Worm (Caenorhabditis elegans) whole organism, L2 larva: ENCODE measurements around the gene kel-3.

Source experiments
- F13H6.1 ChIP-seq: sonication (generic microtip); optimal IDR thresholded peaks from 2 replicates; lab custom pipeline; 2016; ENCODE audit warnings: missing genetic modification characterization, missing compliant biosample characterization
- Y55F3AM.14 ChIP-seq: fragments of 200-800 bp; sonication (Bioruptor generic); optimal IDR thresholded peaks from 2 replicates; lab custom pipeline; 2018; ENCODE audit warnings: mild to moderate bottlenecking, missing genetic modification characterization, missing compliant biosample characterization
- ZK546.5 ChIP-seq: sonication (generic microtip); optimal IDR thresholded peaks from 2 replicates; lab custom pipeline; 2017; ENCODE audit warnings: missing biosample characterization, missing genetic modification characterization
- alr-1 ChIP-seq: fragments of 150-350 bp; optimal IDR thresholded peaks from 2 replicates; lab custom pipeline; 2014; ENCODE audit warnings: missing biosample characterization, missing genetic modification characterization
- aly-2 ChIP-seq: fragments of 150-350 bp; optimal IDR thresholded peaks from 2 replicates; lab custom pipeline; 2014; ENCODE audit warnings: missing biosample characterization, missing genetic modification characterization
- ama-1 ChIP-seq: fragments of 150-350 bp; optimal IDR thresholded peaks from 2 replicates; lab custom pipeline; 2018; ENCODE audit warnings: inconsistent platforms
- blmp-1 ChIP-seq: sonication (generic microtip); optimal IDR thresholded peaks from 2 replicates; lab custom pipeline; 2017; ENCODE audit warnings: missing genetic modification characterization, mild to moderate bottlenecking, missing compliant biosample characterization, antibody characterized with exemption, moderate library complexity; ENCODE audit not compliant: insufficient read depth
- ceh-16 ChIP-seq: fragments of 150-350 bp; optimal IDR thresholded peaks from 2 replicates; lab custom pipeline; 2014; ENCODE audit warnings: missing biosample characterization, missing genetic modification characterization
- ceh-82 ChIP-seq: fragments of 150-350 bp; optimal IDR thresholded peaks from 2 replicates; lab custom pipeline; 2014; ENCODE audit warnings: missing biosample characterization, missing genetic modification characterization
- elt-1 ChIP-seq: fragments of 150-350 bp; optimal IDR thresholded peaks from 2 replicates; lab custom pipeline; 2014; ENCODE audit warnings: missing biosample characterization, missing genetic modification characterization
- elt-3 ChIP-seq: sonication (generic microtip); optimal IDR thresholded peaks from 2 replicates; lab custom pipeline; 2017; ENCODE audit warnings: missing biosample characterization, missing genetic modification characterization
- fos-1 ChIP-seq: fragments of 150-350 bp; optimal IDR thresholded peaks from 2 replicates; lab custom pipeline; 2014; ENCODE audit warnings: missing biosample characterization, missing genetic modification characterization
- lin-13 ChIP-seq: fragments of 150-350 bp; optimal IDR thresholded peaks from 2 replicates; lab custom pipeline; 2014; ENCODE audit warnings: missing biosample characterization, missing genetic modification reagents, missing genetic modification characterization
- lin-39 ChIP-seq: fragments of 150-350 bp; optimal IDR thresholded peaks from 2 replicates; lab custom pipeline; 2014; ENCODE audit warnings: missing biosample characterization, missing genetic modification reagents, missing genetic modification characterization
- lsy-2 ChIP-seq, 2 experiments: fragments of 150-350 bp in 1 of 2; sonication (generic microtip) in 1 of 2; optimal IDR thresholded peaks; 2 replicates each; lab custom pipeline; 2014 to 2017; ENCODE audit warnings: missing biosample characterization in 2 of 2, missing genetic modification characterization in 2 of 2
- mdl-1 ChIP-seq, 2 experiments: fragments of 150-350 bp in 1 of 2; sonication (generic microtip) in 1 of 2; optimal IDR thresholded peaks; 2 replicates each; lab custom pipeline; 2017; ENCODE audit warnings: missing biosample characterization in 2 of 2, missing genetic modification characterization in 2 of 2
- nhr-10 ChIP-seq: sonication (generic microtip); optimal IDR thresholded peaks from 2 replicates; lab custom pipeline; 2017; ENCODE audit warnings: missing biosample characterization, missing genetic modification characterization
- nhr-11 ChIP-seq: fragments of 150-350 bp; optimal IDR thresholded peaks from 2 replicates; lab custom pipeline; 2014; ENCODE audit warnings: missing biosample characterization, missing genetic modification characterization
- nhr-12 ChIP-seq: fragments of 150-350 bp; optimal IDR thresholded peaks from 2 replicates; lab custom pipeline; 2014; ENCODE audit warnings: missing biosample characterization, missing genetic modification characterization
- nhr-129 ChIP-seq: fragments of 150-350 bp; optimal IDR thresholded peaks from 2 replicates; lab custom pipeline; 2014; ENCODE audit warnings: missing biosample characterization, missing genetic modification characterization
- nhr-21 ChIP-seq: fragments of 150-350 bp; optimal IDR thresholded peaks from 2 replicates; lab custom pipeline; 2014; ENCODE audit warnings: missing biosample characterization, missing genetic modification characterization
- nhr-23 ChIP-seq: fragments of 150-350 bp; optimal IDR thresholded peaks from 2 replicates; lab custom pipeline; 2014; ENCODE audit warnings: missing biosample characterization, missing genetic modification reagents, missing genetic modification characterization
- nhr-237 ChIP-seq: fragments of 150-350 bp; optimal IDR thresholded peaks from 2 replicates; lab custom pipeline; 2014; ENCODE audit warnings: missing biosample characterization, missing genetic modification characterization
- nhr-25 ChIP-seq: fragments of 150-350 bp; sonication (generic microtip); optimal IDR thresholded peaks from 3 replicates; lab custom pipeline; 2014; ENCODE audit warnings: missing biosample characterization, missing genetic modification characterization
- nhr-6 ChIP-seq: fragments of 150-350 bp; optimal IDR thresholded peaks from 2 replicates; lab custom pipeline; 2014; ENCODE audit warnings: missing biosample characterization, missing genetic modification characterization
- nhr-77 ChIP-seq: fragments of 150-350 bp; optimal IDR thresholded peaks from 2 replicates; lab custom pipeline; 2014; ENCODE audit warnings: missing biosample characterization, missing genetic modification characterization
- peb-1 ChIP-seq: fragments of 150-350 bp; optimal IDR thresholded peaks from 2 replicates; lab custom pipeline; 2014; ENCODE audit warnings: missing biosample characterization, missing genetic modification characterization
- sem-4 ChIP-seq: fragments of 150-350 bp; optimal IDR thresholded peaks from 2 replicates; lab custom pipeline; 2014; ENCODE audit warnings: missing biosample characterization, missing genetic modification reagents, missing genetic modification characterization
- sma-3 ChIP-seq: sonication (generic microtip); optimal IDR thresholded peaks from 2 replicates; lab custom pipeline; 2016; ENCODE audit warnings: missing genetic modification reagents, missing genetic modification characterization, missing compliant biosample characterization
- sma-9 ChIP-seq, 2 experiments: fragments of 150-350 bp in 1 of 2; sonication (generic microtip) in 1 of 2; optimal IDR thresholded peaks; 2 replicates each; lab custom pipeline; 2014 to 2016; ENCODE audit warnings: missing genetic modification characterization in 2 of 2, mild to moderate bottlenecking in 1 of 2, missing biosample characterization in 1 of 2, missing compliant biosample characterization in 1 of 2, missing genetic modification reagents in 1 of 2, moderate library complexity in 1 of 2
- snpc-4 ChIP-seq: fragments of 150-350 bp; optimal IDR thresholded peaks from 2 replicates; lab custom pipeline; 2014; ENCODE audit warnings: missing biosample characterization, missing genetic modification characterization
- unc-55 ChIP-seq: fragments of 150-350 bp; sonication (generic microtip); optimal IDR thresholded peaks from 3 replicates; lab custom pipeline; 2014; ENCODE audit warnings: missing biosample characterization, missing genetic modification reagents, missing genetic modification characterization
- unc-62 ChIP-seq: fragments of 150-350 bp; optimal IDR thresholded peaks from 2 replicates; lab custom pipeline; 2014; ENCODE audit warnings: missing biosample characterization, missing genetic modification reagents, missing genetic modification characterization
- zag-1 ChIP-seq: fragments of 150-350 bp; optimal IDR thresholded peaks from 2 replicates; lab custom pipeline; 2014; ENCODE audit warnings: missing biosample characterization, missing genetic modification characterization
- ztf-1 ChIP-seq: fragments of 200-800 bp; sonication (Bioruptor generic); conservative IDR thresholded peaks from 2 replicates; pipeline ENCODE4 v1.3.6; 2022; ENCODE audit warnings: missing genetic modification characterization, missing compliant biosample characterization
- ztf-11 ChIP-seq: sonication (generic microtip); optimal IDR thresholded peaks from 2 replicates; lab custom pipeline; 2017; ENCODE audit warnings: missing biosample characterization, missing genetic modification characterization

Gene kel-3

ce11 chrIII:13429668-13430067, 35.0 kb upstream of the kel-3 start, which contains the start of gene bli-5:
bli-5 (minus strand) TSS chrIII:13429768.
- no peak for TF ChIP-seq Y55F3AM.14 (GFP tag; lab: Kevin White, UChicago)
- no peak for TF ChIP-seq ZK546.5 (tag; lab: Kevin White, UChicago)
- TF ChIP-seq fos-1, result no peak
- TF ChIP-seq ztf-1 (GFP tag; lab: Robert Waterston, UW), result no peak
- TF ChIP-seq F13H6.1, result no peak
- TF ChIP-seq ceh-82 (tag; lab: Kevin White, UChicago), result no peak
- no peak for TF ChIP-seq nhr-11 (tag; lab: Kevin White, UChicago)
- TF ChIP-seq zag-1 (tag; lab: Kevin White, UChicago), result no peak
- TF ChIP-seq unc-55 (GFP tag; lab: Kevin White, UChicago), result no peak
- no peak for TF ChIP-seq snpc-4 (tag; lab: Kevin White, UChicago)

- TF ChIP-seq peb-1 (tag; lab: Kevin White, UChicago) (no peak), snpc-4 (tag; lab: Kevin White, UChicago) (no peak), unc-55 (GFP tag; lab: Kevin White, UChicago) (no peak), nhr-21 (tag; lab: Kevin White, UChicago) (no peak), nhr-23 (tag; lab: Kevin White, UChicago) (no peak), nhr-10 (no peak), mdl-1 (tag; optimal IDR thresholded peaks at IDR 0.05; lab: Kevin White, UChicago) (no peak), ztf-11 (tag; lab: Kevin White, UChicago) (no peak), aly-2 (tag; lab: Kevin White, UChicago) (no peak), ama-1 (lab: Kevin White, UChicago) (no peak), elt-3 (tag; lab: Kevin White, UChicago) (no peak), F13H6.1 (no peak), sma-9 (GFP tag; optimal IDR thresholded peaks at IDR 0.05; lab: Kevin White, UChicago) (no peak), sma-9 (tag; optimal IDR thresholded peaks at IDR 0.05; lab: Kevin White, UChicago) (no peak), ceh-16 (tag; lab: Kevin White, UChicago) (no peak), Y55F3AM.14 (GFP tag; lab: Kevin White, UChicago) (no peak), lin-13 (GFP tag; lab: Kevin White, UChicago) (no peak), nhr-12 (tag; lab: Kevin White, UChicago) (no peak), elt-1 (tag; lab: Kevin White, UChicago) (no peak), nhr-25 (no peak)
Measured at ce11 chrIII:13430162-13430561, 34.5 kb upstream of the kel-3 start, which contains the start of gene trf-1. trf-1 (plus strand) TSS chrIII:13430462.

- TF ChIP-seq ceh-16 (tag; lab: Kevin White, UChicago), result no peak
- TF ChIP-seq unc-55 (GFP tag; lab: Kevin White, UChicago), result no peak
- no peak for TF ChIP-seq blmp-1 (tag; lab: Kevin White, UChicago)
- TF ChIP-seq peb-1 (tag; lab: Kevin White, UChicago), result no peak
- TF ChIP-seq sem-4, result no peak
- TF ChIP-seq nhr-77 (tag; lab: Kevin White, UChicago), result no peak
Measured at ce11 chrIII:13434404-13434803, 30.2 kb upstream of the kel-3 start, which contains the start of gene F45G2.7. F45G2.7 (minus strand) TSS chrIII:13434504.

ce11 chrIII:13435570-13435969, 29.1 kb upstream of the kel-3 start, which contains the start of gene F45G2.8:
F45G2.8 (minus strand) TSS chrIII:13435670.
- TF ChIP-seq alr-1 (tag; lab: Kevin White, UChicago) (no peak), nhr-10 (no peak), ztf-1 (GFP tag; lab: Robert Waterston, UW) (no peak), nhr-11 (tag; lab: Kevin White, UChicago) (no peak), unc-62 (GFP tag; lab: Kevin White, UChicago) (no peak), nhr-23 (tag; lab: Kevin White, UChicago) (no peak), nhr-237 (no peak), lin-39 (no peak), ama-1 (lab: Kevin White, UChicago) (no peak), aly-2 (tag; lab: Kevin White, UChicago) (no peak), sma-3 (GFP tag; lab: Kevin White, UChicago) (no peak), lsy-2 (tag; optimal IDR thresholded peaks at IDR 0.05; lab: Kevin White, UChicago) (no peak), zag-1 (tag; lab: Kevin White, UChicago) (no peak), nhr-129 (tag; lab: Kevin White, UChicago) (no peak), peb-1 (tag; lab: Kevin White, UChicago) (no peak), nhr-21 (tag; lab: Kevin White, UChicago) (no peak), snpc-4 (tag; lab: Kevin White, UChicago) (no peak), Y55F3AM.14 (GFP tag; lab: Kevin White, UChicago) (no peak), nhr-6 (tag; lab: Kevin White, UChicago) (no peak)
